Fruit fly (Drosophila melanogaster) whole organism, embryonic: ENCODE results near the gene Pi3K21B.

ENCODE experiments used
- B-H2 ChIP-seq: fragments of 200-800 bp; sonication (Bioruptor generic); optimal IDR thresholded peaks from 2 replicates; lab custom pipeline; 2018; ENCODE audit warnings: missing biosample characterization, mild to moderate bottlenecking, missing genetic modification characterization
- CG10543 ChIP-seq: fragments of 200-800 bp; sonication (Bioruptor generic); optimal IDR thresholded peaks from 3 replicates; lab custom pipeline; 2017; ENCODE audit warnings: missing biosample characterization, mild to moderate bottlenecking, missing genetic modification characterization, moderate library complexity
- CG10565 ChIP-seq: fragments of 200-800 bp; sonication (Bioruptor generic); optimal IDR thresholded peaks from 3 replicates; lab custom pipeline; 2016; ENCODE audit warnings: missing biosample characterization, mild to moderate bottlenecking, missing genetic modification characterization
- CG12104 ChIP-seq: fragments of 200-800 bp; sonication (Bioruptor generic); optimal IDR thresholded peaks from 3 replicates; lab custom pipeline; 2016; ENCODE audit warnings: missing biosample characterization, missing genetic modification characterization
- CG12391 ChIP-seq: fragments of 200-800 bp; sonication (Bioruptor generic); optimal IDR thresholded peaks from 3 replicates; lab custom pipeline; 2018; ENCODE audit warnings: missing biosample characterization, mild to moderate bottlenecking, missing genetic modification characterization, moderate library complexity
- CG14667 ChIP-seq: fragments of 200-800 bp; sonication (Bioruptor generic); IDR thresholded peaks from 2 replicates; pipeline ENCODE4 v1.3.6; 2022; ENCODE audit warnings: missing biosample characterization, missing genetic modification characterization
- CG15514 ChIP-seq: fragments of 200-800 bp; sonication (Bioruptor generic); optimal IDR thresholded peaks from 3 replicates; lab custom pipeline; 2017; ENCODE audit warnings: missing biosample characterization, missing genetic modification characterization, mild to moderate bottlenecking, moderate library complexity, missing genetic modification reagents
- CG16815 ChIP-seq: fragments of 200-800 bp; sonication (Bioruptor generic); optimal IDR thresholded peaks from 3 replicates; lab custom pipeline; 2017; ENCODE audit warnings: missing biosample characterization, mild to moderate bottlenecking, missing genetic modification characterization
- CG17829 ChIP-seq: fragments of 200-800 bp; optimal IDR thresholded peaks from 2 replicates; lab custom pipeline; 2019; ENCODE audit warnings: missing biosample characterization, mild to moderate bottlenecking, missing genetic modification characterization, moderate library complexity
- CG18599 ChIP-seq: fragments of 200-800 bp; sonication (Bioruptor generic); optimal IDR thresholded peaks from 3 replicates; lab custom pipeline; 2017; ENCODE audit warnings: missing biosample characterization, missing genetic modification characterization, mild to moderate bottlenecking, moderate library complexity, missing genetic modification reagents
- CG2120 ChIP-seq: fragments of 200-800 bp; sonication (Bioruptor generic); optimal IDR thresholded peaks from 3 replicates; lab custom pipeline; 2016; ENCODE audit warnings: missing biosample characterization, missing genetic modification characterization
- CG2678 ChIP-seq: fragments of 200-800 bp; sonication (Bioruptor generic); optimal IDR thresholded peaks from 3 replicates; lab custom pipeline; 2019; ENCODE audit warnings: missing biosample characterization, mild to moderate bottlenecking, missing genetic modification characterization, moderate library complexity
- CG30431 ChIP-seq: fragments of 200-800 bp; sonication (Bioruptor generic); optimal IDR thresholded peaks from 2 replicates; lab custom pipeline; 2017; ENCODE audit warnings: missing biosample characterization, missing genetic modification characterization
- CG31224 ChIP-seq: fragments of 200-800 bp; sonication (Bioruptor generic); IDR thresholded peaks from 2 replicates; pipeline ENCODE4 v1.3.6; 2022; ENCODE audit warnings: missing biosample characterization, missing genetic modification characterization
- CG31388 ChIP-seq: fragments of 200-800 bp; sonication (Bioruptor generic); optimal IDR thresholded peaks from 2 replicates; lab custom pipeline; 2016; ENCODE audit warnings: missing biosample characterization, missing genetic modification characterization
- CG31441 ChIP-seq: fragments of 200-800 bp; sonication (Bioruptor generic); IDR thresholded peaks from 2 replicates; pipeline ENCODE4 v1.3.6; 2022; ENCODE audit warnings: missing biosample characterization, missing genetic modification characterization
- CG34376 ChIP-seq: fragments of 200-800 bp; sonication (Bioruptor generic); optimal IDR thresholded peaks from 2 replicates; lab custom pipeline; 2018; ENCODE audit warnings: missing biosample characterization, mild to moderate bottlenecking, missing genetic modification characterization
- CG6254 ChIP-seq: fragments of 200-800 bp; sonication (Bioruptor generic); optimal IDR thresholded peaks from 3 replicates; lab custom pipeline; 2017; ENCODE audit warnings: mild to moderate bottlenecking, missing biosample characterization, missing genetic modification reagents, missing genetic modification characterization
- CG6791 ChIP-seq: fragments of 200-800 bp; sonication (Bioruptor generic); IDR thresholded peaks from 3 replicates; pipeline ENCODE4 v1.3.6; 2022; ENCODE audit warnings: missing biosample characterization, missing genetic modification characterization; ENCODE audit not compliant: partially characterized antibody
- CG7786 ChIP-seq: fragments of 200-800 bp; sonication (Bioruptor generic); optimal IDR thresholded peaks from 2 replicates; lab custom pipeline; 2016; ENCODE audit warnings: missing biosample characterization, missing genetic modification characterization
- CG8944 ChIP-seq: fragments of 200-800 bp; sonication (Bioruptor generic); optimal IDR thresholded peaks from 3 replicates; lab custom pipeline; 2016; ENCODE audit warnings: missing biosample characterization, missing genetic modification characterization
- CG9932 ChIP-seq: fragments of 200-800 bp; sonication (Bioruptor generic); IDR thresholded peaks from 2 replicates; pipeline ENCODE4 v1.3.6; 2022; ENCODE audit warnings: missing biosample characterization, missing genetic modification characterization
- CTCF ChIP-seq: fragments of 200-800 bp; sonication (Bioruptor generic); optimal IDR thresholded peaks from 2 replicates; lab custom pipeline; 2017; ENCODE audit warnings: missing biosample characterization, mild to moderate bottlenecking, missing genetic modification characterization, moderate library complexity
- CoRest ChIP-seq: fragments of 200-800 bp; sonication (Bioruptor generic); optimal IDR thresholded peaks from 3 replicates; lab custom pipeline; 2018; ENCODE audit warnings: missing biosample characterization, mild to moderate bottlenecking, missing genetic modification characterization, moderate library complexity
- Dip3 ChIP-seq: fragments of 200-800 bp; sonication (Bioruptor generic); optimal IDR thresholded peaks from 3 replicates; lab custom pipeline; 2016; ENCODE audit warnings: missing biosample characterization, missing genetic modification characterization
- ERR ChIP-seq: fragments of 200-800 bp; sonication (Bioruptor generic); optimal IDR thresholded peaks from 2 replicates; lab custom pipeline; 2016; ENCODE audit warnings: missing biosample characterization, missing genetic modification characterization
- Fer2 ChIP-seq: fragments of 200-800 bp; sonication (Bioruptor generic); optimal IDR thresholded peaks from 2 replicates; lab custom pipeline; 2018; ENCODE audit warnings: missing biosample characterization, mild to moderate bottlenecking, missing genetic modification characterization, moderate library complexity
- NC2α ChIP-seq: fragments of 200-800 bp; sonication (Bioruptor generic); optimal IDR thresholded peaks from 2 replicates; lab custom pipeline; 2016; ENCODE audit warnings: missing biosample characterization, missing genetic modification characterization
- Vsx1 ChIP-seq: fragments of 200-800 bp; sonication (Bioruptor generic); optimal IDR thresholded peaks from 2 replicates; lab custom pipeline; 2017; ENCODE audit warnings: missing biosample characterization, mild to moderate bottlenecking, missing genetic modification characterization, missing genetic modification reagents
- cato ChIP-seq: fragments of 200-800 bp; sonication (Bioruptor generic); optimal IDR thresholded peaks from 2 replicates; lab custom pipeline; 2016; ENCODE audit warnings: missing biosample characterization, missing genetic modification characterization, borderline replicate concordance
- dm ChIP-seq: fragments of 200-800 bp; sonication (Bioruptor generic); optimal IDR thresholded peaks from 3 replicates; lab custom pipeline; 2016; ENCODE audit warnings: missing biosample characterization, missing genetic modification characterization
- gt ChIP-seq: fragments of 200-800 bp; sonication (Bioruptor generic); IDR thresholded peaks from 2 replicates; pipeline ENCODE4 v1.3.6; 2022; ENCODE audit warnings: missing biosample characterization, missing genetic modification characterization
- her ChIP-seq: fragments of 200-800 bp; sonication (Bioruptor generic); optimal IDR thresholded peaks from 2 replicates; lab custom pipeline; 2016; ENCODE audit warnings: missing biosample characterization, missing genetic modification characterization
- ind ChIP-seq: fragments of 200-800 bp; sonication (Bioruptor generic); optimal IDR thresholded peaks from 3 replicates; lab custom pipeline; 2016; ENCODE audit warnings: missing biosample characterization, missing genetic modification characterization
- inv ChIP-seq: fragments of 200-800 bp; sonication (Bioruptor generic); IDR thresholded peaks from 2 replicates; pipeline ENCODE4 v1.3.6; 2022; ENCODE audit warnings: missing biosample characterization, missing genetic modification characterization; ENCODE audit not compliant: partially characterized antibody
- jigr1 ChIP-seq: fragments of 200-800 bp; sonication (Bioruptor generic); IDR thresholded peaks from 3 replicates; pipeline ENCODE4 v1.3.6; 2022; ENCODE audit warnings: missing biosample characterization, missing genetic modification characterization
- nerfin-2 ChIP-seq: fragments of 200-800 bp; sonication (Bioruptor generic); IDR thresholded peaks from 2 replicates; pipeline ENCODE4 v1.3.6; 2022; ENCODE audit warnings: missing biosample characterization, missing genetic modification characterization; ENCODE audit not compliant: partially characterized antibody
- odd ChIP-seq: fragments of 200-800 bp; sonication (Bioruptor generic); optimal IDR thresholded peaks from 2 replicates; lab custom pipeline; 2017; ENCODE audit warnings: missing biosample characterization, mild to moderate bottlenecking, missing genetic modification characterization
- pho ChIP-seq: fragments of 200-800 bp; sonication (Bioruptor generic); optimal IDR thresholded peaks from 2 replicates; lab custom pipeline; 2016; ENCODE audit warnings: missing biosample characterization, missing genetic modification characterization
- psq ChIP-seq: fragments of 200-800 bp; sonication (Bioruptor generic); optimal IDR thresholded peaks from 2 replicates; lab custom pipeline; 2017; ENCODE audit warnings: missing biosample characterization, missing genetic modification characterization
- row ChIP-seq: fragments of 200-800 bp; sonication (Bioruptor generic); IDR thresholded peaks from 3 replicates; pipeline ENCODE4 v1.3.6; 2022; ENCODE audit warnings: missing biosample characterization, missing genetic modification characterization
- sd ChIP-seq: fragments of 200-800 bp; sonication (Bioruptor generic); optimal IDR thresholded peaks from 3 replicates; lab custom pipeline; 2018; ENCODE audit warnings: missing biosample characterization, mild to moderate bottlenecking, missing genetic modification characterization, moderate library complexity
- sna ChIP-seq: fragments of 200-800 bp; sonication (Bioruptor generic); IDR thresholded peaks from 2 replicates; pipeline ENCODE4 v1.3.6; 2022; ENCODE audit warnings: missing biosample characterization, missing genetic modification characterization; ENCODE audit not compliant: partially characterized antibody
- sqz ChIP-seq: fragments of 200-800 bp; sonication (Bioruptor generic); optimal IDR thresholded peaks from 3 replicates; lab custom pipeline; 2018; ENCODE audit warnings: missing biosample characterization, mild to moderate bottlenecking, missing genetic modification characterization
- ssp ChIP-seq: fragments of 200-800 bp; sonication (Bioruptor generic); IDR thresholded peaks from 2 replicates; pipeline ENCODE4 v1.3.6; 2022; ENCODE audit warnings: missing biosample characterization, missing genetic modification characterization
- tin ChIP-seq: fragments of 200-800 bp; sonication (Bioruptor generic); optimal IDR thresholded peaks from 3 replicates; lab custom pipeline; 2016; ENCODE audit warnings: missing biosample characterization, missing genetic modification characterization
- tio ChIP-seq: fragments of 200-800 bp; sonication (Bioruptor generic); optimal IDR thresholded peaks from 2 replicates; lab custom pipeline; 2017; ENCODE audit warnings: missing biosample characterization, missing genetic modification characterization, inconsistent platforms
- twi ChIP-seq: fragments of 200-800 bp; optimal IDR thresholded peaks from 2 replicates; lab custom pipeline; 2019; ENCODE audit warnings: missing biosample characterization, mild to moderate bottlenecking, missing genetic modification characterization, moderate library complexity
- vfl ChIP-seq: fragments of 200-800 bp; sonication (Bioruptor generic); optimal IDR thresholded peaks from 2 replicates; lab custom pipeline; 2016; ENCODE audit warnings: missing biosample characterization, missing genetic modification characterization

Pi3K21B gene

dm6 chr2L:294452-295362 lies 3.0 kb upstream of the Pi3K21B start, which contains the start of the genes U2af38 and Stip1 (continued):
- TF ChIP-seq odd (GFP tag; lab: Kevin White, UChicago) = no peak
- TF ChIP-seq twi (tag; lab: Kevin White, UChicago) = peak; percentile 17
- TF ChIP-seq sna (GFP tag; lab: Robert Waterston, UW) = peak; percentile 54; the same call in 1 of the 2 replicates
- TF ChIP-seq Vsx1 (GFP tag; lab: Kevin White, UChicago) = no peak
- peak; percentile 64 for TF ChIP-seq CG12391
- peak; percentile 23 for TF ChIP-seq sqz (GFP tag; lab: Kevin White, UChicago)
- TF ChIP-seq Fer2 (tag; lab: Kevin White, UChicago) = peak; percentile 11
- peak; percentile 41 for TF ChIP-seq CG2678
- no peak for TF ChIP-seq CG6254
- TF ChIP-seq CG9932 (GFP tag; lab: Robert Waterston, UW) = peak; percentile 60
- TF ChIP-seq jigr1 (GFP tag; lab: Robert Waterston, UW) = peak; percentile 69; the same call in 1 of the 3 replicates
- TF ChIP-seq CG7786 (GFP tag; lab: Kevin White, UChicago) = no peak
- TF ChIP-seq nerfin-2 (GFP tag; lab: Robert Waterston, UW) = peak; percentile 43; the same call in 1 of the 2 replicates
- TF ChIP-seq CG34376 (GFP tag; lab: Kevin White, UChicago) = peak; percentile 34
- TF ChIP-seq sd (tag; lab: Kevin White, UChicago) = peak; percentile 59
- peak; percentile 55 for TF ChIP-seq CG17829 (tag; lab: Kevin White, UChicago)
- no peak for TF ChIP-seq CG12104 (GFP tag; lab: Kevin White, UChicago)
- TF ChIP-seq ERR (GFP tag; lab: Kevin White, UChicago) = no peak
- TF ChIP-seq CG14667 (GFP tag; lab: Robert Waterston, UW) = no peak
- TF ChIP-seq CG31388 (GFP tag; lab: Kevin White, UChicago) = no peak
- no peak for TF ChIP-seq psq (GFP tag; lab: Kevin White, UChicago)
- no peak for TF ChIP-seq her (GFP tag; lab: Kevin White, UChicago)
- TF ChIP-seq CG31224 (GFP tag; lab: Robert Waterston, UW) = no peak
- no peak for TF ChIP-seq CG10565 (GFP tag; lab: Kevin White, UChicago)
- peak; percentile 54 for TF ChIP-seq CG2120
- TF ChIP-seq CTCF (GFP tag; lab: Kevin White, UChicago) = peak; percentile 54
- peak; percentile 43; the same call in 1 of the 2 replicates for TF ChIP-seq CG31441 (GFP tag; lab: Robert Waterston, UW)
- peak; percentile 29 for TF ChIP-seq CoRest (tag; lab: Kevin White, UChicago)
- TF ChIP-seq CG16815 = no peak
- peak; percentile 31 for TF ChIP-seq tin (GFP tag; lab: Kevin White, UChicago)
- TF ChIP-seq pho (GFP tag; lab: Kevin White, UChicago) = no peak
- TF ChIP-seq vfl (GFP tag; lab: Kevin White, UChicago) = peak; percentile 12
- TF ChIP-seq gt (GFP tag; lab: Robert Waterston, UW) = no peak
- peak; percentile 36; the same call in 1 of the 3 replicates for TF ChIP-seq CG6791 (GFP tag; lab: Robert Waterston, UW)
- no peak for TF ChIP-seq NC2α (GFP tag; lab: Kevin White, UChicago)
- peak; percentile 2 for TF ChIP-seq CG18599
- TF ChIP-seq CG8944 (GFP tag; lab: Kevin White, UChicago) = peak; percentile 2
- no peak for TF ChIP-seq CG30431 (GFP tag; lab: Kevin White, UChicago)
- no peak for TF ChIP-seq tio (GFP tag; lab: Kevin White, UChicago)
- peak; percentile 8 for TF ChIP-seq dm (GFP tag; lab: Kevin White, UChicago)
- TF ChIP-seq row = peak; percentile 58
- peak; percentile 80 for TF ChIP-seq B-H2
- TF ChIP-seq cato (GFP tag; lab: Kevin White, UChicago) = no peak
- peak; percentile 75 for TF ChIP-seq CG15514 (GFP tag; lab: Kevin White, UChicago)
- TF ChIP-seq ind (GFP tag; lab: Kevin White, UChicago) = peak; percentile 4
- 0 out of 2 replicates have a peak, but pooled peaks have one; percentile 12 for TF ChIP-seq ssp (GFP tag; lab: Robert Waterston, UW)
- no peak for TF ChIP-seq inv (GFP tag; lab: Robert Waterston, UW)
- peak; percentile 66 for TF ChIP-seq CG10543
- no peak for TF ChIP-seq Dip3 (GFP tag; lab: Kevin White, UChicago)
